Worm (Caenorhabditis elegans) whole organism, midembryonic: ENCODE data around the gene T04B2.3.

Source experiments
- cog-1 ChIP-seq: sonication (generic microtip); optimal IDR thresholded peaks from 2 replicates; lab custom pipeline; 2016; ENCODE audit warnings: missing genetic modification characterization, missing compliant biosample characterization
- med-1 ChIP-seq: sonication (generic microtip); optimal IDR thresholded peaks from 2 replicates; lab custom pipeline; 2017; ENCODE audit warnings: missing genetic modification characterization, mild to moderate bottlenecking, missing compliant biosample characterization, antibody characterized with exemption, missing genetic modification reagents; ENCODE audit not compliant: insufficient read depth

DNA sequence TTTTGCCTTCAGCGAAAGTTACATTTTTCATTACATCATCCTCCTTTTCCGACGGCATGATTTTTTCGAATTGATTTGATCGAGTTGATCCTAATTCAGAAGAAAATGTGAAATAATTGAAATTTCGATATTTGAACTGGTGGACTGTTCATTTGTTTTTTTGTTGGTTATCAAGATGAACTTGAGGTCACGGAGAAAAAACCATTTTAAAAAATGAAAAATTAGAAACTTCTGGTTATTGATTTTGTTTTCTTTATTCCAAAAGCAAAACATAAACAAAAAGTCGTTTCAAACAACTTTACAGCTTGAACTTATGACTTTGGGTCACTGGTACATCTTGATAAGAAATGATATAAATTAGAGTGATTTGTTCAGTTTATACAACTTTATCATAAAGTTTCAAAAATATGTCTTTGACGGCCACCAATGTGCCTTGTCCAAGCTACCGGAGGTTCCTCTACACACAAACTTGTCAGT is 27.9 kb downstream of the T04B2.3 start, which contains the start of the genes ttbk-4 and W01B6.4:
- no peak for TF ChIP-seq cog-1 (tag; lab: Kevin White, UChicago)
- TF ChIP-seq med-1 (GFP tag; lab: Kevin White, UChicago) = no peak
